Worm (Caenorhabditis elegans): ENCODE measurements around the gene F25B4.7.

F25B4.7 gene

DNA sequence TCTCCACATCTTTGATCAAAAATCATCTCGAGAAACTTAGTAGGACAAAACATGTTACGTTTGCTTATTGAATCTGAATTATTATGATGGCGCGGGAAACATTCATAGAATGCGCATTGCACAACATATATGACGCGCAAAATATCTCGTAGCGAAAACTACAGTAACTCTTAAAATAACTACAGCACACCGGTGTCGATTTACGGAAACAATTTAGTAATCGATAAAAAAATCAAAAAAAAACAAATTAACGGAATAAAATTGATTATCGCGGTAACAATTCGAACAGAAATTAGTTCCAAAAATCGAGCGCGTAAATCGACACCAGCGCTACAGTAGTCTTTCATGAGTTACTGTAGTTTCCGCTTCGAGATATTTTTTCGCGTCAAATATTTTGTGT lies 35.1 kb upstream of the F25B4.7 start:
- TF ChIP-seq lsy-2 (tag; optimal IDR thresholded peaks at IDR 0.05): no peak
- no peak for TF ChIP-seq unc-39 (tag; optimal IDR thresholded peaks at IDR 0.05)
- TF ChIP-seq cnd-1 (tag; optimal IDR thresholded peaks at IDR 0.05): no peak
- TF ChIP-seq pha-4 (tag; optimal IDR thresholded peaks at IDR 0.05): no peak
- no peak for TF ChIP-seq drap-1 (GFP tag; optimal IDR thresholded peaks at IDR 0.05)
- no peak for TF ChIP-seq ham-2 (GFP tag; optimal IDR thresholded peaks at IDR 0.05)
- no peak for TF ChIP-seq nhr-28 (tag; optimal IDR thresholded peaks at IDR 0.05)
- TF ChIP-seq blmp-1 (tag; optimal IDR thresholded peaks at IDR 0.05): no peak
- TF ChIP-seq tbx-8 (GFP tag; optimal IDR thresholded peaks at IDR 0.05): no peak
- no peak for TF ChIP-seq nhr-237 (tag; optimal IDR thresholded peaks at IDR 0.05)
- TF ChIP-seq elt-3 (tag; optimal IDR thresholded peaks at IDR 0.05): no peak
- no peak for TF ChIP-seq unc-120 (tag; optimal IDR thresholded peaks at IDR 0.05; ENCODE audit: poor library complexity, severe bottlenecking)
- no peak for TF ChIP-seq nhr-76 (tag; optimal IDR thresholded peaks at IDR 0.05)
- no peak for TF ChIP-seq ceh-83 (GFP tag; optimal IDR thresholded peaks at IDR 0.05)
- TF ChIP-seq hlh-1 (tag; optimal IDR thresholded peaks at IDR 0.05): no peak
- no peak for TF ChIP-seq M03D4.4 (tag; optimal IDR thresholded peaks at IDR 0.05)
- no peak for TF ChIP-seq ceh-43 (GFP tag; optimal IDR thresholded peaks at IDR 0.05)

- no peak for TF ChIP-seq sptf-1 (tag; optimal IDR thresholded peaks at IDR 0.05)
- no peak for TF ChIP-seq zip-8 (tag; optimal IDR thresholded peaks at IDR 0.05)
- TF ChIP-seq cnd-1 (tag; optimal IDR thresholded peaks at IDR 0.05): no peak
- TF ChIP-seq ceh-43 (GFP tag; optimal IDR thresholded peaks at IDR 0.05): no peak
- no peak for TF ChIP-seq unc-62 (GFP tag; optimal IDR thresholded peaks at IDR 0.05)
Observed at ce11 chrV:5717237-5717935, 30.4 kb upstream of the F25B4.7 start, which contains the start of gene rga-3. Gene rga-3 (plus strand): TSS chrV:5717885.

DNA sequence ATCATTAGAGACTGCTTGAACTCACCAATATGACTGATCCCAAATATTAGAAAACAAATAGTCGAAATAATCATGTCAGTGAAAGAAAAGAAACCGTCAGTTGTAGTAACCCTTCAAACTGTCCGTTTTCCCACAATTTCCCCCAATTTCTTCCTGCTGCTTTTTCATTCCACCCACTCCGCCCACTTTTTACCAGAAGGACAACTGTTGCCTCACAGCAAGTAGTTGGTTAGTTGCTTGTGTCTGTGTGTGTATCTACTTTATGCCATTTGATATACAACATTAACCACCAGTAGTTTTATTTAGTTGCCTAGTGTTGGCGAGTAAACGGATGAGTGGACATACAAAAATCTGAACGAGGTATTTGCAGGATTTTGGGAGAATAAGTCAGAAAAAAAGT lies 29.5 kb upstream of the F25B4.7 start, which contains the start of gene K09H11.9:
Gene K09H11.9, minus strand, starts transcription at position 101 of the 400 bp plus-strand sequence.
- no peak for TF ChIP-seq ceh-43 (GFP tag; optimal IDR thresholded peaks at IDR 0.05)
- TF ChIP-seq nhr-2 (tag; optimal IDR thresholded peaks at IDR 0.05): no peak
- no peak for TF ChIP-seq lin-13 (tag; optimal IDR thresholded peaks at IDR 0.05)
- no peak for TF ChIP-seq unc-39 (tag; optimal IDR thresholded peaks at IDR 0.05)
- TF ChIP-seq mab-5 (tag; optimal IDR thresholded peaks at IDR 0.05): no peak
- TF ChIP-seq flh-1 (GFP tag; optimal IDR thresholded peaks at IDR 0.05): no peak
- no peak for TF ChIP-seq bed-3 (GFP tag; optimal IDR thresholded peaks at IDR 0.05)
- no peak for TF ChIP-seq ces-1 (GFP tag; optimal IDR thresholded peaks at IDR 0.05)

DNA sequence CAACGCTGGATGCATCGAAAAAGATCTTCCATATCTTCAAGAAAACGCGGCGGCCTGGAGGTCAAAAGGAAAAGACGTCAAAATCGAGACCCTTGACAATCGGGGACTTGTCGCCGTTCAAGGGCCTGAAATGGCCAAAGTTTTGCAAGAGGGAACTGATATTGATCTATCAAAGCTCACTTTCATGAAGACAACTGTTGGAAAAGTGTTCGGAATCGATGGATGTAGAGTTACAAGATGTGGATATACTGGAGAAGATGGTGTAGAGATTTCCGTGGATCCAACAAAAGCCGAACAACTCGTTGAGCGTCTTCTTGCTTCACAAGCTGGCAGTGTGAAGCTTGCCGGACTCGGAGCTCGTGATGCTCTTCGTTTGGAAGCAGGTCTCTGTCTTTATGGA lies 26.5 kb upstream of the F25B4.7 start:
- TF ChIP-seq ceh-43 (GFP tag; optimal IDR thresholded peaks at IDR 0.05) (no peak), flh-1 (GFP tag; optimal IDR thresholded peaks at IDR 0.05) (no peak), snpc-4 (tag; optimal IDR thresholded peaks at IDR 0.05) (no peak), nhr-237 (tag; optimal IDR thresholded peaks at IDR 0.05) (no peak), elt-1 (tag; optimal IDR thresholded peaks at IDR 0.05; ENCODE audit: borderline replicate concordance, insufficient read depth) (no peak), unc-62 (GFP tag; optimal IDR thresholded peaks at IDR 0.05) (no peak), ceh-83 (GFP tag; optimal IDR thresholded peaks at IDR 0.05) (no peak), drap-1 (GFP tag; optimal IDR thresholded peaks at IDR 0.05) (no peak), nhr-2 (tag; optimal IDR thresholded peaks at IDR 0.05) (no peak), nhr-12 (tag; optimal IDR thresholded peaks at IDR 0.05) (no peak), lsy-2 (tag; optimal IDR thresholded peaks at IDR 0.05) (no peak), tbx-8 (GFP tag; optimal IDR thresholded peaks at IDR 0.05) (no peak)

ce11 chrV:5712652-5713051 lies 25.6 kb upstream of the F25B4.7 start, which contains the start of gene gcst-1:
Gene gcst-1 (plus strand): TSS chrV:5712928.
- TF ChIP-seq pha-4 (tag; optimal IDR thresholded peaks at IDR 0.05): no peak
- TF ChIP-seq ces-1 (GFP tag; optimal IDR thresholded peaks at IDR 0.05): no peak
- no peak for TF ChIP-seq lin-32 (GFP tag; optimal IDR thresholded peaks at IDR 0.05)
- TF ChIP-seq nhr-12 (tag; optimal IDR thresholded peaks at IDR 0.05): no peak
- no peak for TF ChIP-seq drap-1 (GFP tag; optimal IDR thresholded peaks at IDR 0.05)
- no peak for TF ChIP-seq blmp-1 (tag; optimal IDR thresholded peaks at IDR 0.05)
- TF ChIP-seq hlh-1 (tag; optimal IDR thresholded peaks at IDR 0.05): no peak
- TF ChIP-seq mab-5 (tag; optimal IDR thresholded peaks at IDR 0.05): no peak

Data from whole organism, mixed stage, embryonic.